Worm (Caenorhabditis elegans) whole organism, L4/young adult: ENCODE results near the gene gsy-1.

ENCODE experiments used
- W03F9.2 ChIP-seq: fragments of 150-350 bp; optimal IDR thresholded peaks from 2 replicates; lab custom pipeline; 2014; ENCODE audit warnings: missing biosample characterization, missing genetic modification characterization
- dao-5 ChIP-seq: sonication (generic microtip); optimal IDR thresholded peaks from 2 replicates; lab custom pipeline; 2016; ENCODE audit warnings: missing genotype, missing genetic modification characterization, moderate library complexity, missing compliant biosample characterization
- him-1 ChIP-seq: sonication (generic microtip); optimal IDR thresholded peaks from 2 replicates; lab custom pipeline; 2016; ENCODE audit warnings: missing genotype, missing genetic modification reagents, missing genetic modification characterization, missing compliant biosample characterization

gsy-1 gene

ce11 chrII:12878071-12878668, at the start of gene gsy-1:
Gene gsy-1 (minus strand): TSS chrII:12878121.
- no peak for TF ChIP-seq dao-5 (tag; lab: Kevin White, UChicago)
- no peak for TF ChIP-seq him-1 (tag; lab: Kevin White, UChicago)
- TF ChIP-seq W03F9.2 (tag; lab: Kevin White, UChicago): no peak

DNA sequence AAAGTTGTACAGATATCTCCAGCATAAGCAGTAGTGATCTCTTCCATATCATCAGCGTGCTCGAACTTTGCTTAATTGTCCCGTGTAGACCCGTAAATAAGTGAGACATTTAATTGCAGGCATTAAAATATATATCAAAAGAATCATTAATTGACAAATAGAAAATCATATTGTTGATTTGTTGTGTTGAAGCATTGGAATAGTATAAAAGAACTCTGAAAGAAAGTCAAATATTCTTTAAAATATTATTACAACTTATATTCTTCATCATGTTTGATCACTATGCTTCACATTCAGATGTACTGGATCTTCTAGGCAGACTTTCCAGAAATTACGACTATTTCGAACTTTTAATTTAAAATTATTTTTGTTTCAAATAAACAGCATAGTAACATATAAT, 47.6 kb upstream of the gsy-1 start, which contains the start of gene F58G1.8:
Gene F58G1.8 (minus strand): TSS at position 101 of the 400 bp plus-strand sequence.
- no peak for TF ChIP-seq him-1 (tag; lab: Kevin White, UChicago)
- TF ChIP-seq W03F9.2 (tag; lab: Kevin White, UChicago): no peak
- TF ChIP-seq dao-5 (tag; lab: Kevin White, UChicago): no peak

ce11 chrII:12923225-12923624, 45.3 kb upstream of the gsy-1 start:
- TF ChIP-seq W03F9.2 (tag; lab: Kevin White, UChicago) (no peak), dao-5 (tag; lab: Kevin White, UChicago) (no peak), him-1 (tag; lab: Kevin White, UChicago) (no peak)

DNA sequence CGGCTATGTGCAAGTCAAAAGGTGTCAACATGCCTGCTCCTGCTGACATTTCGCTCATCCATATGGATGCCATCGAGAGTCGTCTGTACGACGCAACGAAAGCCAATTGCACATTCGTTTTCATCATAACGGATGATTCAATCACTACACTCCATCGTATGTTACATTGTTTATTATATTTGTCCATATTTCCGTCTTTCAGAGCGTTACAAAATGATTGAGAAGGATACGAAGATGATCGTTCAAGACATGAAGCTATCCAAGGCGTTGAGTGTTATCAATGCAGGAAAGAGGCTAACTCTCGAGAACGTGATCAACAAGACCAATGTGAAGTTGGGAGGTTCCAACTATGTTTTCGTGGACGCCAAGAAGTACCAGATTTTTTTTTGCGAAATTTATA, 43.6 kb upstream of the gsy-1 start:
- TF ChIP-seq dao-5 (tag; lab: Kevin White, UChicago) (no peak), him-1 (tag; lab: Kevin White, UChicago) (no peak), W03F9.2 (tag; lab: Kevin White, UChicago) (no peak)

DNA sequence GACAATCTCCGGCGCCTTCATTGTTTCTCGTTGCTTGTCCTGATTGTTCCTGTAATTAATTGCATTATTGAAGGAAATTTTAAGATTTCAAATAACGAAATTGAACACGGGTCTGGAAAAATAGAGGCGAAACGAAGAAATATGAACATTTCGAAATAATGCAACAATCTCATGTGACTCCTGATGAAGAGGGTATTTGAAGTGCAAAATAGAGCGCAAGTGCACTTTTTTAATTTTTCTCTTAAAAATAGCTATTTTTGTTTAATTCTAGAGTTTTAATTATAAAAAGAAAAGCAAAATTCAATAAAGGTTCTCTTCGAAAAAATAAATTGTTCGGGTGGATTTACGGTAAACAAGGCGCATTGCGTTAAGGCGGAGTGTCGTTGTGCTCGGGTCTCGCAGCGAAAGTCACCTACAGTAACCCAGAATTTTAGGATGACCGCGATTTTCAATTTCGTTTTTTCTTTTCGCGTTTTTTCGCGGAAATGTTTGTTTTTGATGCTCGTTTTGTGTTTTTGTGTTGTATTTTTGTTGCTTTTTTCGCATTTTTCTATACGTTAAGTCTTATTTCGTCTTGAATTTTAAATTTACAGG, 41.1 kb upstream of the gsy-1 start, which contains the start of the genes F58G1.2 and wago-4:
Gene F58G1.2 (minus strand): TSS at position 51 of the 594 bp plus-strand sequence.
Gene wago-4 (plus strand): TSS at position 592 of the 594 bp plus-strand sequence.
- TF ChIP-seq W03F9.2 (tag; lab: Kevin White, UChicago) (peak; percentile 65), dao-5 (tag; lab: Kevin White, UChicago) (no peak)

DNA sequence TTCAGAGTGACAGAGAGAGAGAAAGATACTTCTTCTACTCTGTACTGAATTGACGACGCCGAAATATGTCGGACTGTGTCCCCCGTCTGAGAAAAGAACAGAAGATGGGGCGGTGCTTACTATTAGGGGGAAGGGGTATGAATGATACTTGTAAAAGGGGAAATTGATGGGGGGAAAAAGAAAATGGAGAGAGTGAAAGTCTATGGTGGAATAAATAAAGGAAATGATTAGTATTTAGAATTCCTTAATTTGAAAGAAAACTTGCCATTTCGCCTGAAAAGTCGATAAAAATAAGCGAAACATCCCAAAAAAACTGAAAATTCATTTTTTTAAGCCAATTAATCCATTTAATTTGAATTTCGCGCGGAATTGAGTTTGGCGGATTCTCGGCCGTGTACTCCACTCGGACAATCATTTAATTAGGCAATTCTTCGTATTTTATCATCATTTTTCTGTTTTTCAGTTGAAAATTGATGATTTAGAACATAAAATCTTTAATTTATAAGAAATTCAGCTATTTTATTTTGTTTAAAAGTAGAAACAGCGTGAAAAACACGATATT, 36.7 kb upstream of the gsy-1 start, which contains the start of gene F35C5.12:
Gene F35C5.12 (minus strand): TSS at position 51 of the 562 bp plus-strand sequence.
- TF ChIP-seq W03F9.2 (tag; lab: Kevin White, UChicago) (no peak), him-1 (tag; lab: Kevin White, UChicago) (no peak), dao-5 (tag; lab: Kevin White, UChicago) (no peak)

DNA sequence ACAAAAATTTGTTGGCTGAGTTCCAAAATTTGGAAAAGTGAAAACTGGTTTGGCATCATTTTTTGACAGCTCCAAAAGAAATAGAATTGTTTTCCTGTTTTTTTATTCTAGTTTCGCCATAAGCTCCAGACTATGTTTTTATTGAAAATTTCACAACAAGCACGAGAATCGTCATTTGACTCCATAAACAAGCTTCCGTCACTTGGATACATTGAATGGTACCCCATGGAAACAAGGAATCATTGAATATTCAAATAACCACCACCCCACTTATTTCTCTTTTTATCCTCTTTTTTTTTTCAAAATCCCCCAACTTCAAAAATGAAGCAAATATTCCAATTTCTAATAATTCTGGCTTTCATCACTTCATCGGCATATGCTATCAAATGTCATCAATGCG, 30.9 kb upstream of the gsy-1 start, which contains the start of gene ddn-2:
Gene ddn-2 (plus strand): TSS at position 301 of the 400 bp plus-strand sequence.
- no peak for TF ChIP-seq him-1 (tag; lab: Kevin White, UChicago)
- no peak for TF ChIP-seq dao-5 (tag; lab: Kevin White, UChicago)
- no peak for TF ChIP-seq W03F9.2 (tag; lab: Kevin White, UChicago)

- TF ChIP-seq W03F9.2 (tag; lab: Kevin White, UChicago): no peak
- no peak for TF ChIP-seq dao-5 (tag; lab: Kevin White, UChicago)
- no peak for TF ChIP-seq him-1 (tag; lab: Kevin White, UChicago)
These were observed 29.1 kb upstream of the gsy-1 start, which contains the start of gene nspb-11 for ce11 chrII:12907070-12907469. Gene nspb-11 (plus strand): TSS chrII:12907370.

DNA sequence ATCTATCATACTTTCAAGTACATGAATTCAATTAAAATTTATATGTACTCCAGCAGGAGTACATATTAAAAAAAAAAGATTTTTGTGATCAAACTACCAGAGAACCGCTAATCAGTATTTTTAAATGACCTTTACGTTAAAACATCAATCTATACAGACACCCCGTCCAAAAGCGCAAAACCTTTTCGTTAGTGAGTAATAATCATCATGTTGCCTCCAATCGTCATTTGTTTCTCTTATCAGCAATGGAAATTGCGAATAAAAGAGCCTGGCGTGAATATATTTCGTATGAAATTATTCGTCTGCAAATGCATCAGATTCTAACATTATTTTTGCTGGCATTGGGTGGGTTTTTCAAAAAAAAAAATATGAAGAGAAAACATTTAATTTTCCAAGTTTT, 26.3 kb upstream of the gsy-1 start, which contains the start of gene clec-66:
Gene clec-66 (plus strand): TSS at position 225 of the 400 bp plus-strand sequence.
- TF ChIP-seq dao-5 (tag; lab: Kevin White, UChicago) (no peak), W03F9.2 (tag; lab: Kevin White, UChicago) (no peak), him-1 (tag; lab: Kevin White, UChicago) (no peak)

ce11 chrII:12901025-12901424, 23.1 kb upstream of the gsy-1 start, which contains the start of gene clec-65:
Gene clec-65 (plus strand): TSS chrII:12901325.
- no peak for TF ChIP-seq dao-5 (tag; lab: Kevin White, UChicago)
- no peak for TF ChIP-seq him-1 (tag; lab: Kevin White, UChicago)
- no peak for TF ChIP-seq W03F9.2 (tag; lab: Kevin White, UChicago)

DNA sequence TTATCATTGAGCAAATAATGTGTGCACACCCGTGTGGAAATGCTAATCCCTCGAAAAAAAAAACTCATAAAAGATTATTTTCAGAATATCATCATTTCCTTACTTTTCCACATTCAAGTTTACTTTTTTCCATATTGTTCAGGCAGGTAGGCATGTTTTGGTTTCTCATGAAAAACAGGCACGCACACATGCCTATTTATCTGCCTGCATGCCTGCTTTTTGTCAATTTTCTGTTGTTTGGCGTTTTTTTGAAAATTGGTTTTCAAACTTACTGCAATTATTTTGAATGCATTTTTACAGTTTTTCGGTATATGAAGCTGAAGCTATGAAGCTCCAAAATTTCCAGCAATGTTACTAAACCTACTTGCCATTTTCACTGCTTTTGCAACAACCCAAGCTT, 20.0 kb upstream of the gsy-1 start, which contains the start of gene clec-64:
Gene clec-64 (plus strand): TSS at position 301 of the 400 bp plus-strand sequence.
- TF ChIP-seq W03F9.2 (tag; lab: Kevin White, UChicago): no peak

ce11 chrII:12897361-12897760, 19.4 kb upstream of the gsy-1 start:
- TF ChIP-seq him-1 (tag; lab: Kevin White, UChicago) (no peak), dao-5 (tag; lab: Kevin White, UChicago) (no peak)

- no peak for TF ChIP-seq W03F9.2 (tag; lab: Kevin White, UChicago)
- TF ChIP-seq him-1 (tag; lab: Kevin White, UChicago): no peak
- no peak for TF ChIP-seq dao-5 (tag; lab: Kevin White, UChicago)
These were observed 18.7 kb upstream of the gsy-1 start for ce11 chrII:12896666-12897065.
